Worm (Caenorhabditis elegans): ENCODE data around the gene T07A9.15.

The T07A9.15 gene

DNA sequence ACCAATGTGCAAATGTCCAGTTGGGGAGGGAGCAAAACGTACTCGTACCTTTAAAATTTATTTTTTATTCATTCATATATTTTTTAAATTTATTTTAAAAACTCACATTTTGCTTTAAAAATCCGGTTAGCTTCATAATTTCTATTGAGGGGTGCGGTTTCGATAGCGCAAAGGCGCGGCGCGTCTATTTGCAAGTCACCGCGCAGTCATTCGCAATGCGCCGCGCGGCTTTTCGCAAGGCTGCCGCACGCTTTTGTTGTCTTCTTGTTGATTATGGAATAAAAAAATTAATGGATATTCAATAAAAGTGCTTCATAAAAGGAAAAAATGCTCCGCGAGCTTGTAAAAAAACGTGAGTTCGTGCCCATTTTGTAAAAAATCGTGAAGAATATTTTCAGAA lies 3.1 kb downstream of the T07A9.15 start, which contains the start of the genes ears-2 and uncp-18 (continued):
- peak; percentile 99 for TF ChIP-seq ztf-16 (tag; optimal IDR thresholded peaks at IDR 0.05)
- TF ChIP-seq pqm-1 (tag; optimal IDR thresholded peaks at IDR 0.05) = peak; percentile 97
- peak; percentile 99 for TF ChIP-seq rnt-1 (tag; optimal IDR thresholded peaks at IDR 0.05)
- TF ChIP-seq npax-4 (tag; optimal IDR thresholded peaks at IDR 0.05) = peak; percentile 96
- peak; percentile 88 for TF ChIP-seq odd-2 (tag; optimal IDR thresholded peaks at IDR 0.05)
- TF ChIP-seq ceh-14 (tag; optimal IDR thresholded peaks at IDR 0.05) = peak; percentile 99
- TF ChIP-seq hlh-15 (tag; optimal IDR thresholded peaks at IDR 0.05) = peak; percentile 99
- peak; percentile 93 for TF ChIP-seq ceh-18 (tag; optimal IDR thresholded peaks at IDR 0.05)
- TF ChIP-seq ttx-3 (tag; optimal IDR thresholded peaks at IDR 0.05) = peak; percentile 98
- TF ChIP-seq pax-1 (tag; optimal IDR thresholded peaks at IDR 0.05) = peak; percentile 58
- peak; percentile 2 for TF ChIP-seq nhr-11 (tag; optimal IDR thresholded peaks at IDR 0.05)
- TF ChIP-seq unc-3 (GFP tag; conservative IDR thresholded peaks at IDR 0.05) = peak; percentile 93
- peak; percentile 97 for TF ChIP-seq unc-3 (tag; optimal IDR thresholded peaks at IDR 0.05)
- TF ChIP-seq mec-3 (tag; optimal IDR thresholded peaks at IDR 0.05; ENCODE audit: borderline replicate concordance) = peak; percentile 93
- peak; percentile 93 for TF ChIP-seq nfya-1 (tag; optimal IDR thresholded peaks at IDR 0.05)
- TF ChIP-seq C38D4.7 (GFP tag; optimal IDR thresholded peaks at IDR 0.05) = peak; percentile 95
- peak; percentile 98 for TF ChIP-seq ets-4 (tag; optimal IDR thresholded peaks at IDR 0.05)
- peak; percentile 98 for TF ChIP-seq sox-4 (tag; optimal IDR thresholded peaks at IDR 0.05)
- TF ChIP-seq Y22D7AL.16 (tag; optimal IDR thresholded peaks at IDR 0.05) = peak; percentile 97
- TF ChIP-seq ceh-22 (tag; optimal IDR thresholded peaks at IDR 0.05) = peak; percentile 69
- peak; percentile 69 for TF ChIP-seq ceh-30 (tag; optimal IDR thresholded peaks at IDR 0.05)
- peak; percentile 99 for TF ChIP-seq ceh-2 (tag; optimal IDR thresholded peaks at IDR 0.05)
- peak; percentile 93 for TF ChIP-seq unc-42 (tag; optimal IDR thresholded peaks at IDR 0.05)

DNA sequence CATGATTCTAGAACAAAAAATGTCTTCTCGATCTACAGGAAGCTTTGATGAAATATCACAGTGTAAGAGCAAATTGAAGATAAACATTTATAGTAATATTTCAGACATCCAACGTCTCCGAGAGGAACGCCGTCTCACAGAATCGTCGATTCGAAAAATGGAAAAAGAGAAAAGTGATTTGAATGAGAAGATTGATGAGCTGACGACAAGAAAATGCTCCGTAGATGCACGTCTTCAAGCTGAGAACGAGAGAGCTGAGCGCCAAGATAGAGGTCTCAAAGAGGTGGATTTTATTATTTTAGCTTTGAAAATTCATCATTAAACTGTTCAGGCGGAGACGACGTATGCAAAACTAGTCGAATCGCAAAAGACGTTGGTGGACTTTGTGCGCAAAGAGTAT lies 5.3 kb downstream of the T07A9.15 start, which contains the start of gene ssna-1:
Gene ssna-1 (plus strand): TSS at position 12 of the 400 bp plus-strand sequence.
- no peak for TF ChIP-seq rnt-1 (tag; optimal IDR thresholded peaks at IDR 0.05)
- no peak for TF ChIP-seq unc-42 (tag; optimal IDR thresholded peaks at IDR 0.05)

DNA sequence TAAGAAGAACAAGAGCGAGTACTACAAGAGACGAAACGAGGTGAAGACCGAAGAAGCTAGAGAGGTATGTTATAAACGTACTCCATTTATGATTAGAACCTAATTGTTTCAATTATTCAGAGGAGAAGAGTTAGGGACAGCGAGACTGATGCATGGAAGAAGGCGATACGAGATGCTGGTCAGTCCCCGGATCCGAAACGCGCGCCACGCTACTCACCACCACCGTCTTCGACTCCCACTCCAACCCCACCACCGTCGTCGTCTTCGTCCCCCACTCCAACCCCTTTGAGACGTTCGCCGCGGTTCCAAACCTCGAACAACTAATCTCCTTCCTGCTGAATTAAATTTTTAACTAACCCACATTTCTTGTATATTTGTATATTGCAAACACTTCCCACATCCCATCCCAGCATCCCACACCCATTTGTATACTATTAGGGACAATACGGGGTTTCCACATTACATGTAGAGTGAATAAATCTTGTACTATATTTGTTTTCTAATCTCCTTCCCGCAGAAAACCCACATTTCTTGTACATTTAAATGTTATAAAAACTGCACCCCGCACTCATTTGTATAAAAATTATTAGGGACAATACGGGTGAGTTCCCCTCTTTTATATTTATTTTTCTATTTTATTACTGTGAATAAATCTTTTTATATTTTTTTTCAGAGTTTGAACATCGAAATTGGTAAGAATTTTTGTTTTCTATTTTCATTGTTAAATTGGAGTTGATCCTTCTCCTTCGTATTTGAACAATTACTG lies 5.9 kb downstream of the T07A9.15 start:
- TF ChIP-seq ceh-2 (tag; optimal IDR thresholded peaks at IDR 0.05) = no peak
- no peak for TF ChIP-seq sox-4 (tag; optimal IDR thresholded peaks at IDR 0.05)
- TF ChIP-seq pag-3 (tag; optimal IDR thresholded peaks at IDR 0.05; ENCODE audit: borderline replicate concordance) = no peak
- TF ChIP-seq fkh-6 (tag; optimal IDR thresholded peaks at IDR 0.05) = no peak
- TF ChIP-seq sox-2 (GFP tag; IDR thresholded peaks at IDR 0.05) = no peak
- TF ChIP-seq hlh-30 (tag; optimal IDR thresholded peaks at IDR 0.05; ENCODE audit: insufficient read depth) = no peak
- no peak for TF ChIP-seq elt-4 (tag; optimal IDR thresholded peaks at IDR 0.05)
- TF ChIP-seq nhr-232 (tag; optimal IDR thresholded peaks at IDR 0.05) = no peak
- no peak for TF ChIP-seq ama-1 (optimal IDR thresholded peaks at IDR 0.05)
- TF ChIP-seq tbx-2 (tag; optimal IDR thresholded peaks at IDR 0.05) = no peak
- TF ChIP-seq pros-1 (tag; optimal IDR thresholded peaks at IDR 0.05) = no peak
- TF ChIP-seq gmeb-2 (tag; optimal IDR thresholded peaks at IDR 0.05) = no peak
- no peak for TF ChIP-seq ttx-3 (tag; optimal IDR thresholded peaks at IDR 0.05)
- TF ChIP-seq unc-3 (GFP tag; conservative IDR thresholded peaks at IDR 0.05) = no peak
- TF ChIP-seq unc-3 (tag; optimal IDR thresholded peaks at IDR 0.05) = no peak
- TF ChIP-seq ceh-19 (GFP tag; optimal IDR thresholded peaks at IDR 0.05) = no peak
- TF ChIP-seq ztf-16 (tag; optimal IDR thresholded peaks at IDR 0.05) = no peak
- no peak for TF ChIP-seq odd-2 (tag; optimal IDR thresholded peaks at IDR 0.05)

DNA sequence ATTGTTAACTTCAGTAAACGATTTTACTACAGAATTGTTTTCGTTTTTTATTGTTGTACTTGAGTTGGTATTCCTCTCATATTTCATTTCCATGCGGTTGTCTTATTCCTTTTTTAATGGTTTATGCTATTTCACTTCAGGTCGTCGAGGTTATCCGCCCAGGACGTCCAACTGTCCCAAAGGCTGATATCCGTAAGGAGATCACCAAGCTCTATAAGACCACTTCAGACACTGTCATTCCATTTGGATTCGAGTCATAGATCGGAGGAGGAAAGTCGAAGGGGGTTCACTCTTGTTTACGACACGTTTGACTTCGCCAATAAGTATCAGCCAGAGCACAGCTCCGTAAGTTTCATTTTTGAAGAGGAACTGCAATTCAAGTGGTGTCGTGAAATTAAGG lies 6.8 kb downstream of the T07A9.15 start, which contains the start of gene T07A9.14:
Gene T07A9.14 (plus strand): TSS at position 124 of the 400 bp plus-strand sequence.
- no peak for TF ChIP-seq ceh-22 (tag; optimal IDR thresholded peaks at IDR 0.05)
- no peak for TF ChIP-seq ceh-18 (tag; optimal IDR thresholded peaks at IDR 0.05)
- TF ChIP-seq ceh-19 (GFP tag; optimal IDR thresholded peaks at IDR 0.05) = no peak
- no peak for TF ChIP-seq pha-2 (tag; optimal IDR thresholded peaks at IDR 0.05)
- no peak for TF ChIP-seq ahr-1 (tag; optimal IDR thresholded peaks at IDR 0.05)
- TF ChIP-seq T23F11.4 (GFP tag; optimal IDR thresholded peaks at IDR 0.05) = no peak
- TF ChIP-seq pat-9 (tag; optimal IDR thresholded peaks at IDR 0.05) = no peak
- no peak for TF ChIP-seq ceh-30 (tag; optimal IDR thresholded peaks at IDR 0.05)
- no peak for TF ChIP-seq pax-1 (tag; optimal IDR thresholded peaks at IDR 0.05)
- no peak for TF ChIP-seq madf-2 (tag; optimal IDR thresholded peaks at IDR 0.05)
- no peak for TF ChIP-seq pag-3 (tag; optimal IDR thresholded peaks at IDR 0.05; ENCODE audit: borderline replicate concordance)
